Worm (Caenorhabditis elegans) whole organism, late embryonic: ENCODE measurements around the gene adh-1.

Source experiments
- K02D7.2 ChIP-seq: sonication (generic microtip); optimal IDR thresholded peaks from 2 replicates; lab custom pipeline; 2017; ENCODE audit warnings: mild to moderate bottlenecking, missing genetic modification characterization, missing compliant biosample characterization
- T23F11.4 ChIP-seq: fragments of 200-800 bp; sonication (Bioruptor generic); optimal IDR thresholded peaks from 2 replicates; lab custom pipeline; 2018; ENCODE audit warnings: mild to moderate bottlenecking, missing genetic modification characterization, missing compliant biosample characterization
- ceh-6 ChIP-seq: fragments of 200-800 bp; sonication (Bioruptor generic); optimal IDR thresholded peaks from 2 replicates; lab custom pipeline; 2018; ENCODE audit warnings: mild to moderate bottlenecking, missing genetic modification characterization, missing compliant biosample characterization
- dve-1 ChIP-seq: sonication (generic microtip); optimal IDR thresholded peaks from 2 replicates; lab custom pipeline; 2017; ENCODE audit warnings: antibody characterized with exemption, mild to moderate bottlenecking, missing genetic modification characterization, missing compliant biosample characterization
- fax-1 ChIP-seq: sonication (generic microtip); optimal IDR thresholded peaks from 2 replicates; lab custom pipeline; 2016; ENCODE audit warnings: missing genotype, missing genetic modification characterization, missing compliant biosample characterization
- odd-2 ChIP-seq: sonication (generic microtip); optimal IDR thresholded peaks from 2 replicates; lab custom pipeline; 2017; ENCODE audit warnings: antibody characterized with exemption, mild to moderate bottlenecking, missing genetic modification characterization, missing compliant biosample characterization

adh-1 gene

ce11 chrV:11937710-11938109 is 49.7 kb downstream of the adh-1 start, which contains the start of gene gpla-1:
Gene gpla-1 (minus strand): TSS chrV:11937810.
- TF ChIP-seq T23F11.4 (no peak), odd-2 (tag; lab: Kevin White, UChicago) (no peak), fax-1 (no peak), K02D7.2 (tag; lab: Kevin White, UChicago) (no peak), dve-1 (tag; lab: Kevin White, UChicago) (no peak), ceh-6 (GFP tag; lab: Kevin White, UChicago) (no peak)
